Fruit fly (Drosophila melanogaster) whole organism, embryonic: ENCODE results near the gene Pif1.

Experiments used
- ATbp ChIP-seq: fragments of 200-800 bp; sonication (Bioruptor generic); optimal IDR thresholded peaks from 2 replicates; lab custom pipeline; 2017; ENCODE audit warnings: missing biosample characterization, mild to moderate bottlenecking, missing genetic modification characterization, missing genetic modification reagents
- Adf1 ChIP-seq: fragments of 200-800 bp; sonication (Bioruptor generic); IDR thresholded peaks from 2 replicates; pipeline ENCODE4 v1.3.6; 2022; ENCODE audit warnings: missing biosample characterization, missing genetic modification characterization
- Aef1 ChIP-seq: fragments of 200-800 bp; sonication (Bioruptor generic); IDR thresholded peaks from 3 replicates; pipeline ENCODE4 v1.3.6; 2022; ENCODE audit warnings: missing biosample characterization, missing genetic modification characterization
- Atf-2 ChIP-seq: fragments of 200-800 bp; sonication (Bioruptor generic); optimal IDR thresholded peaks from 2 replicates; lab custom pipeline; 2016; ENCODE audit warnings: missing biosample characterization, missing genetic modification characterization
- Bteb2 ChIP-seq: fragments of 200-800 bp; sonication (Bioruptor generic); optimal IDR thresholded peaks from 2 replicates; lab custom pipeline; 2016; ENCODE audit warnings: missing biosample characterization, missing genetic modification characterization
- CG12155 ChIP-seq: fragments of 200-800 bp; sonication (Bioruptor generic); optimal IDR thresholded peaks from 3 replicates; lab custom pipeline; 2016; ENCODE audit warnings: missing biosample characterization, missing genetic modification characterization
- CG12219 ChIP-seq: fragments of 200-800 bp; sonication (Bioruptor generic); optimal IDR thresholded peaks from 3 replicates; lab custom pipeline; 2018; ENCODE audit warnings: missing biosample characterization, mild to moderate bottlenecking, missing genetic modification characterization
- CG12391 ChIP-seq: fragments of 200-800 bp; sonication (Bioruptor generic); optimal IDR thresholded peaks from 3 replicates; lab custom pipeline; 2018; ENCODE audit warnings: missing biosample characterization, mild to moderate bottlenecking, missing genetic modification characterization, moderate library complexity
- CG13296 ChIP-seq: fragments of 200-800 bp; sonication (Bioruptor generic); optimal IDR thresholded peaks from 3 replicates; lab custom pipeline; 2018; ENCODE audit warnings: missing biosample characterization, mild to moderate bottlenecking, missing genetic modification characterization
- CG14710 ChIP-seq: fragments of 200-800 bp; sonication (Bioruptor generic); optimal IDR thresholded peaks from 3 replicates; lab custom pipeline; 2019; ENCODE audit warnings: missing biosample characterization, mild to moderate bottlenecking, missing genetic modification characterization, moderate library complexity
- CG15269 ChIP-seq: fragments of 200-800 bp; sonication (Bioruptor generic); optimal IDR thresholded peaks from 2 replicates; lab custom pipeline; 2018; ENCODE audit warnings: missing biosample characterization, mild to moderate bottlenecking, missing genetic modification characterization, moderate library complexity
- CG1529 ChIP-seq: fragments of 200-800 bp; sonication (Bioruptor generic); optimal IDR thresholded peaks from 3 replicates; lab custom pipeline; 2018; ENCODE audit warnings: missing biosample characterization, missing genetic modification characterization
- CG1647 ChIP-seq: fragments of 200-800 bp; sonication (Bioruptor generic); optimal IDR thresholded peaks from 3 replicates; lab custom pipeline; 2016; ENCODE audit warnings: missing biosample characterization, missing genetic modification characterization
- CG16813 ChIP-seq: fragments of 200-800 bp; sonication (Bioruptor generic); IDR thresholded peaks from 3 replicates; pipeline ENCODE4 v1.3.6; 2022; ENCODE audit warnings: missing biosample characterization, missing genetic modification characterization; ENCODE audit not compliant: partially characterized antibody
- CG17361 ChIP-seq: fragments of 200-800 bp; sonication (Bioruptor generic); IDR thresholded peaks from 3 replicates; pipeline ENCODE4 v1.3.6; 2022; ENCODE audit warnings: missing biosample characterization, missing genetic modification characterization
- CG17568 ChIP-seq: fragments of 200-800 bp; sonication (Bioruptor generic); optimal IDR thresholded peaks from 2 replicates; lab custom pipeline; 2018; ENCODE audit warnings: missing biosample characterization, mild to moderate bottlenecking, missing genetic modification characterization, moderate library complexity
- CG17612 ChIP-seq: fragments of 200-800 bp; sonication (Bioruptor generic); IDR thresholded peaks from 2 replicates; pipeline ENCODE4 v1.3.6; 2022; ENCODE audit warnings: missing biosample characterization, missing genetic modification characterization
- CG18011 ChIP-seq: fragments of 200-800 bp; sonication (Bioruptor generic); optimal IDR thresholded peaks from 2 replicates; lab custom pipeline; 2017; ENCODE audit warnings: missing biosample characterization, missing genetic modification characterization, mild to moderate bottlenecking, moderate library complexity, missing genotype
- CG34376 ChIP-seq: fragments of 200-800 bp; sonication (Bioruptor generic); optimal IDR thresholded peaks from 2 replicates; lab custom pipeline; 2018; ENCODE audit warnings: missing biosample characterization, mild to moderate bottlenecking, missing genetic modification characterization
- CG3726 ChIP-seq: fragments of 200-800 bp; sonication (Bioruptor generic); IDR thresholded peaks from 3 replicates; pipeline ENCODE4, ENCODE4 v1.3.6; 2022; ENCODE audit warnings: missing biosample characterization, missing genetic modification characterization
- CG5180 ChIP-seq: fragments of 200-800 bp; sonication (Bioruptor generic); optimal IDR thresholded peaks from 3 replicates; lab custom pipeline; 2017; ENCODE audit warnings: missing biosample characterization, missing genetic modification characterization, mild to moderate bottlenecking, moderate library complexity, missing genetic modification reagents
- CG6175 ChIP-seq: fragments of 200-800 bp; sonication (Bioruptor generic); IDR thresholded peaks from 3 replicates; pipeline ENCODE4 v1.3.6; 2022; ENCODE audit warnings: missing biosample characterization, missing genetic modification characterization
- CG6654 ChIP-seq: fragments of 200-800 bp; sonication (Bioruptor generic); optimal IDR thresholded peaks from 2 replicates; lab custom pipeline; 2017; ENCODE audit warnings: missing biosample characterization, mild to moderate bottlenecking, missing genetic modification characterization
- CG7357 ChIP-seq: fragments of 200-800 bp; sonication (Bioruptor generic); IDR thresholded peaks from 3 replicates; pipeline ENCODE4 v1.3.6; 2022; ENCODE audit warnings: missing biosample characterization, missing genetic modification characterization
- CG7372 ChIP-seq: fragments of 200-800 bp; sonication (Bioruptor generic); IDR thresholded peaks from 2 replicates; pipeline ENCODE4 v1.3.6; 2022; ENCODE audit warnings: missing biosample characterization, missing genetic modification characterization
- CG7786 ChIP-seq: fragments of 200-800 bp; sonication (Bioruptor generic); optimal IDR thresholded peaks from 2 replicates; lab custom pipeline; 2016; ENCODE audit warnings: missing biosample characterization, missing genetic modification characterization
- CG7963 ChIP-seq: fragments of 200-800 bp; sonication (Bioruptor generic); IDR thresholded peaks from 3 replicates; pipeline ENCODE4 v1.3.6; 2022; ENCODE audit warnings: missing biosample characterization, missing genetic modification characterization; ENCODE audit not compliant: partially characterized antibody
- CG8359 ChIP-seq: fragments of 200-800 bp; sonication (Bioruptor generic); optimal IDR thresholded peaks from 2 replicates; lab custom pipeline; 2017; ENCODE audit warnings: missing biosample characterization, mild to moderate bottlenecking, missing genetic modification characterization, borderline replicate concordance
- CHES-1-like ChIP-seq: fragments of 200-800 bp; sonication (Bioruptor generic); optimal IDR thresholded peaks from 2 replicates; lab custom pipeline; 2016; ENCODE audit warnings: missing biosample characterization, missing genetic modification characterization
- Camta ChIP-seq: fragments of 200-800 bp; sonication (Bioruptor generic); optimal IDR thresholded peaks from 2 replicates; lab custom pipeline; 2016; ENCODE audit warnings: missing biosample characterization, missing genetic modification characterization
- Dip2 ChIP-seq: fragments of 200-800 bp; sonication (Bioruptor generic); IDR thresholded peaks from 2 replicates; pipeline ENCODE4 v1.3.6; 2022; ENCODE audit warnings: missing biosample characterization, missing genetic modification characterization
- Dp ChIP-seq: fragments of 200-800 bp; sonication (Bioruptor generic); optimal IDR thresholded peaks from 2 replicates; lab custom pipeline; 2018; ENCODE audit warnings: missing biosample characterization, mild to moderate bottlenecking, missing genetic modification characterization, moderate library complexity
- Ets65A ChIP-seq: fragments of 200-800 bp; sonication (Bioruptor generic); peaks from one replicate; lab custom pipeline; 2016; ENCODE audit warnings: missing biosample characterization, missing genetic modification characterization
- MESR4 ChIP-seq: fragments of 200-800 bp; sonication (Bioruptor generic); optimal IDR thresholded peaks from 2 replicates; lab custom pipeline; 2018; ENCODE audit warnings: missing biosample characterization, mild to moderate bottlenecking, missing genetic modification characterization, moderate library complexity
- NC2α ChIP-seq: fragments of 200-800 bp; sonication (Bioruptor generic); optimal IDR thresholded peaks from 2 replicates; lab custom pipeline; 2016; ENCODE audit warnings: missing biosample characterization, missing genetic modification characterization
- PHDP ChIP-seq: fragments of 200-800 bp; sonication (Bioruptor generic); optimal IDR thresholded peaks from 3 replicates; lab custom pipeline; 2018; ENCODE audit warnings: missing biosample characterization, mild to moderate bottlenecking, missing genetic modification characterization, moderate library complexity
- Ptx1 ChIP-seq: fragments of 200-800 bp; sonication (Bioruptor generic); IDR thresholded peaks from 2 replicates; pipeline ENCODE4 v1.3.6; 2022; ENCODE audit warnings: missing biosample characterization, missing genetic modification characterization
- amos ChIP-seq: fragments of 200-800 bp; sonication (Bioruptor generic); IDR thresholded peaks from 2 replicates; pipeline ENCODE4 v1.3.6; 2022; ENCODE audit warnings: missing biosample characterization, missing genetic modification characterization; ENCODE audit not compliant: partially characterized antibody
- bsh ChIP-seq, 2 experiments: fragments of 200-800 bp; sonication (Bioruptor generic); optimal IDR thresholded peaks; 2 replicates each; lab custom pipeline; 2017 to 2018; ENCODE audit warnings: mild to moderate bottlenecking in 2 of 2, missing biosample characterization in 2 of 2, missing genetic modification characterization in 2 of 2, moderate library complexity in 1 of 2
- cas ChIP-seq: fragments of 200-800 bp; sonication (Bioruptor generic); IDR thresholded peaks from 2 replicates; pipeline ENCODE4 v1.3.6; 2022; ENCODE audit warnings: missing biosample characterization, missing genetic modification characterization
- emc ChIP-seq: fragments of 200-800 bp; sonication (Bioruptor generic); optimal IDR thresholded peaks from 2 replicates; lab custom pipeline; 2016; ENCODE audit warnings: missing biosample characterization, missing genetic modification characterization
- eve ChIP-seq, 2 experiments: fragments of >200 bp; optimal IDR thresholded peaks; 2 replicates each; lab custom pipeline; 2017; ENCODE audit warnings: missing biosample characterization in 2 of 2, missing genetic modification characterization in 2 of 2
- h ChIP-seq: fragments of >200 bp; optimal IDR thresholded peaks from 2 replicates; lab custom pipeline; 2017
- hkb ChIP-seq, 2 experiments: fragments of 200-800 bp in 1 of 2; fragments of >200 bp in 1 of 2; sonication (Bioruptor generic) in 1 of 2; IDR thresholded peaks in 1 of 2; optimal IDR thresholded peaks in 1 of 2; 2 replicates each; pipeline versions ENCODE4 v1.3.6 to Lab custom; 2017 to 2022; ENCODE audit warnings: missing biosample characterization in 1 of 2, missing genetic modification characterization in 1 of 2
- seq ChIP-seq: fragments of 200-800 bp; sonication (Bioruptor generic); IDR thresholded peaks from 2 replicates; pipeline ENCODE4 v1.3.6; 2022; ENCODE audit warnings: missing biosample characterization, missing genetic modification characterization
- slbo ChIP-seq: fragments of 200-800 bp; sonication (Bioruptor generic); IDR thresholded peaks from 2 replicates; pipeline ENCODE4 v1.3.6; 2022; ENCODE audit warnings: missing biosample characterization, missing genetic modification characterization
- trh ChIP-seq: fragments of 200-800 bp; sonication (Bioruptor generic); optimal IDR thresholded peaks from 2 replicates; lab custom pipeline; 2016; ENCODE audit warnings: missing biosample characterization, missing genetic modification characterization
- ttk ChIP-seq: fragments of 200-800 bp; sonication (Bioruptor generic); IDR thresholded peaks from 2 replicates; pipeline ENCODE4 v2.1.2; 2022; ENCODE audit warnings: missing biosample characterization, missing genetic modification characterization

The Pif1 gene

DNA sequence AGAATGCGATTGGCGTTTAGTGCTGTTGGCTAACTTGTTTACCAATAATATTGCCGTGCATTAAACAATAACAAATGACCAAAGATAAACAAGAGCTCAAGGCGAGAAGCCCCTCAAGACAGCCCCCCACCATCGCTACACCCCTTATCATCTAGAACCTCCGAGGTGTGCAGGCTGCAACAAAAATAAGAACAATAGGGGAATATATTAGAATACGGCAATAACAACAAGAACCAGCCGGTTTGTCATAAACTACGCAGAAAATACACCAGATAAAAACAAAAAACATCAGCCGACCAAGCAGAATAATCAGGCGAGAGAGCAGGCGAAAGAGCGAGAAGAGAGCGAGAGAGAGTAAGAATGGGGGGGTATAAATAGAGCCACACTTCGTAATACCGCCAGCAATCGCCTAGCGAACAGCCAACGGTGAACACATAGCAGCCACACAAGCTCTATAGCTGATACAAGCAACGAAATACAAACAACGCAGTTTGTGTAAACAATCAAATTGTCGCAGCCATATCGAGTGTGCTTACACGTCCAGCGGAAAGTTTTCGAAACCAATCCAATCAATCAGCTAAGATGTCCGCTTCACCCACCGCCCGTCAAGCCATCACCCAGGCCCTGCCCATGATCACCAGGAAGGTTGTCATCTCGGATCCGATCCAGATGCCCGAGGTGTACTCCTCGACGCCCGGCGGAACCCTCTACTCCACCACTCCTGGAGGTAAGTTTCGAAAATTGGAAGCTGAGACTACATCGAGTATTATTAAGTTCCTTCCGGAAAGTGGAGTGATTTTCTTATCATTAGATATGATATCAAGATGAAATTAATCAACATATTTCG, 8.5 kb upstream of the Pif1 start, which contains the start of gene Thor (continued):
- peak; percentile 34 for TF ChIP-seq CG12219 (GFP tag; lab: Kevin White, UChicago)
- TF ChIP-seq Camta (GFP tag; lab: Kevin White, UChicago): peak; percentile 66
- peak; percentile 41 for TF ChIP-seq Ets65A (GFP tag; lab: Kevin White, UChicago)
- TF ChIP-seq slbo: peak; percentile 73
- peak; percentile 80 for TF ChIP-seq CHES-1-like
- peak; percentile 59 for TF ChIP-seq CG15269 (tag; lab: Kevin White, UChicago)
- no peak for TF ChIP-seq CG16813 (GFP tag; lab: Robert Waterston, UW)
- TF ChIP-seq Bteb2: peak; percentile 72
- peak; percentile 19 for TF ChIP-seq CG1529 (GFP tag; lab: Kevin White, UChicago)
- TF ChIP-seq CG17361: 0 out of 3 replicates have a peak, but pooled peaks have one; percentile 24
- TF ChIP-seq Ptx1: no peak
- TF ChIP-seq eve (GFP tag; optimal IDR thresholded peaks at IDR 0.05; lab: Kevin White, UChicago): no peak
- peak; percentile 86 for TF ChIP-seq seq (GFP tag; lab: Robert Waterston, UW)
- no peak for TF ChIP-seq hkb (optimal IDR thresholded peaks at IDR 0.05; lab: Kevin White, UChicago)
- TF ChIP-seq hkb (GFP tag; IDR thresholded peaks at IDR 0.05; lab: Robert Waterston, UW): peak; percentile 71
- peak; percentile 50 for TF ChIP-seq Atf-2
- TF ChIP-seq h (lab: Kevin White, UChicago): no peak
- peak; percentile 33 for TF ChIP-seq CG12391 (tag; lab: Kevin White, UChicago)
- TF ChIP-seq CG6175 (GFP tag; lab: Robert Waterston, UW): peak; percentile 75
- TF ChIP-seq cas (GFP tag; lab: Robert Waterston, UW): peak; percentile 63
- peak; percentile 74 for TF ChIP-seq CG5180 (GFP tag; lab: Kevin White, UChicago)
- TF ChIP-seq CG7357 (GFP tag; lab: Robert Waterston, UW): no peak
- peak; percentile 49 for TF ChIP-seq CG7786 (GFP tag; lab: Kevin White, UChicago)
- TF ChIP-seq Adf1: peak; percentile 55; the same call in 1 of the 2 replicates
- TF ChIP-seq Dip2 (GFP tag; lab: Robert Waterston, UW): no peak
- no peak for TF ChIP-seq CG7963
- peak; percentile 45 to 46 for TF ChIP-seq bsh (GFP tag; optimal IDR thresholded peaks at IDR 0.05; lab: Kevin White, UChicago)
- peak; percentile 25 for TF ChIP-seq emc
- TF ChIP-seq CG8359 (GFP tag; lab: Kevin White, UChicago): peak; percentile 19
- TF ChIP-seq NC2α (GFP tag; lab: Kevin White, UChicago): peak; percentile 91
- peak; percentile 41 for TF ChIP-seq MESR4 (GFP tag; lab: Kevin White, UChicago)
- TF ChIP-seq PHDP (tag; lab: Kevin White, UChicago): peak; percentile 49
- TF ChIP-seq CG17568: peak; percentile 71
- no peak for TF ChIP-seq CG6654 (GFP tag; lab: Kevin White, UChicago)
- TF ChIP-seq ttk (GFP tag; lab: Robert Waterston, UW): peak; percentile 42
- TF ChIP-seq CG3726: peak; percentile 53; the same call in 1 of the 3 replicates
- TF ChIP-seq CG13296 (GFP tag; lab: Kevin White, UChicago): peak; percentile 49
- peak; percentile 69 for TF ChIP-seq CG1647 (GFP tag; lab: Kevin White, UChicago)
- TF ChIP-seq CG14710: peak; percentile 25
- TF ChIP-seq Dp (GFP tag; lab: Kevin White, UChicago): no peak
- TF ChIP-seq CG34376 (GFP tag; lab: Kevin White, UChicago): peak; percentile 93
- peak; percentile 17 for TF ChIP-seq trh (GFP tag; lab: Kevin White, UChicago)
- peak; percentile 74 for TF ChIP-seq ATbp (GFP tag; lab: Kevin White, UChicago)
- TF ChIP-seq CG18011 (GFP tag; lab: Kevin White, UChicago): peak; percentile 24
- TF ChIP-seq Aef1 (GFP tag; lab: Robert Waterston, UW): no peak
- TF ChIP-seq CG17612: no peak
- peak; percentile 57; the same call in 1 of the 2 replicates for TF ChIP-seq amos
- TF ChIP-seq CG12155 (GFP tag; lab: Kevin White, UChicago): peak; percentile 24
- peak; percentile 13; the same call in 1 of the 2 replicates for TF ChIP-seq CG7372
